ENCODE assay signal across 5 fruit fly cellular contexts in the genomic region with DNA sequence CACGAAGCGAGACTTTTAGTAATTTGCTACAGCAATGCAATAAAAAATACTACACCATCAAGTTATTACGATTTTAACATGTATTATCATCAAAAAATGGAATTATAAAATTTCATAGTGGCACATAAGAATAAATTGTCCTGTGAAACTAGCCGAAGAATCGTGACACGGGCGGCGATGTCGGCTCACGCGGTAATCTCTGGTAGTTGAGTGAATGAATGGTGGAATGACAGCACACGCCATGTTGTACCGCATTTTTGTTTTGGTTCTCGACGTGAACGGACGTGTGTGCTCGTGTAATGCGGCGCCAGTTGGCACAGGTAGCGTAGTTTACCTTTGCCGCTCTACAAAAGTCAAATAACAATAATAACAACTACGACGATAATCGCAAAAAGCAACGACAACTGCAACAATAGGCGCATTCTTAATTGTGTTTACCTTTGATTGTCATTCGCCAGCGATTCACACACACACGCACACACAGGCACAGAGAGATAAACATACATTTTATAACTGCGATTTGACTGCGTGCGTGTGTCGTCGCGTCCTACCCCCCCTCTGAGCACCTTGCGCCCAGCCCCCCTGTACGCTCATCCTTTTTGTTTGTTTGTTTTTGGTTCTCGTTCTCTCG.
TF ChIP-seq lines count a peak whose summit lies in the region.

A gene (plus strand): TSS at position 254 of the 631 bp plus-strand sequence.

- TF ChIP-seq CTCF in whole organism, embryonic (GFP tag; optimal IDR thresholded peaks at IDR 0.05; lab: Kevin White, UChicago) = no peak

TF ChIP-seq in whole organism, adult, 20 proteins besides CTCF, POLR2A, EP300 and RAD21 (continues in another document):
- TF ChIP-seq tj (GFP tag; optimal IDR thresholded peaks at IDR 0.05; lab: Kevin White, UChicago) (peak; percentile 67), bab1 (GFP tag; optimal IDR thresholded peaks at IDR 0.05; lab: Kevin White, UChicago) (peak; percentile 84), ovo (GFP tag; optimal IDR thresholded peaks at IDR 0.05; lab: Kevin White, UChicago) (peak; percentile 57), Mnt (GFP tag; optimal IDR thresholded peaks at IDR 0.05; lab: Kevin White, UChicago) (peak; percentile 92), toe (GFP tag; optimal IDR thresholded peaks at IDR 0.05; lab: Kevin White, UChicago) (peak; percentile 35), kay (GFP tag; lab: Kevin White, UChicago; ENCODE audit: borderline replicate concordance) (no peak), cic (GFP tag; optimal IDR thresholded peaks at IDR 0.05; lab: Kevin White, UChicago) (peak; percentile 98), CG5204 (GFP tag; optimal IDR thresholded peaks at IDR 0.05; lab: Kevin White, UChicago) (peak; percentile 47), CG12768 (GFP tag; optimal IDR thresholded peaks at IDR 0.05; lab: Kevin White, UChicago) (peak; percentile 48), Clk (GFP tag; optimal IDR thresholded peaks at IDR 0.05; lab: Kevin White, UChicago) (no peak), CG33017 (tag; optimal IDR thresholded peaks at IDR 0.05; lab: Kevin White, UChicago) (peak; percentile 54), Hr96 (GFP tag; optimal IDR thresholded peaks at IDR 0.05; lab: Kevin White, UChicago) (peak; percentile 84), cnc (optimal IDR thresholded peaks at IDR 0.05; lab: Kevin White, UChicago) (no peak), CG7101 (tag; optimal IDR thresholded peaks at IDR 0.05; lab: Kevin White, UChicago) (peak; percentile 78), pad (GFP tag; optimal IDR thresholded peaks at IDR 0.05; lab: Kevin White, UChicago) (peak; percentile 50), CG14711 (tag; optimal IDR thresholded peaks at IDR 0.05; lab: Kevin White, UChicago) (peak; percentile 70)

TF ChIP-seq in whole organism, embryonic, 481 proteins besides CTCF, POLR2A, EP300 and RAD21 (continues in another document):
- TF ChIP-seq tin (GFP tag; optimal IDR thresholded peaks at IDR 0.05; lab: Kevin White, UChicago) (no peak), CG3838 (GFP tag; optimal IDR thresholded peaks at IDR 0.05; lab: Kevin White, UChicago) (no peak), CG10959 (GFP tag; IDR thresholded peaks at IDR 0.05; lab: Robert Waterston, UW) (no peak), Hsf (GFP tag; optimal IDR thresholded peaks at IDR 0.05; lab: Kevin White, UChicago) (peak; percentile 26), CG18011 (GFP tag; optimal IDR thresholded peaks at IDR 0.05; lab: Kevin White, UChicago) (peak; percentile 0), CG30431 (GFP tag; optimal IDR thresholded peaks at IDR 0.05; lab: Kevin White, UChicago) (no peak), lilli (GFP tag; optimal IDR thresholded peaks at IDR 0.05; lab: Kevin White, UChicago) (peak; percentile 55), her (GFP tag; optimal IDR thresholded peaks at IDR 0.05; lab: Kevin White, UChicago) (peak; percentile 40), h (optimal IDR thresholded peaks at IDR 0.05; lab: Kevin White, UChicago) (no peak), fu2 (GFP tag; optimal IDR thresholded peaks at IDR 0.05; lab: Kevin White, UChicago) (no peak), lola (GFP tag; optimal IDR thresholded peaks at IDR 0.05; lab: Kevin White, UChicago) (peak in 1 of 3 experiments; percentile 15), esg (GFP tag; conservative IDR thresholded peaks at IDR 0.05; lab: Robert Waterston, UW) (no peak), nmo (GFP tag; optimal IDR thresholded peaks at IDR 0.05; lab: Kevin White, UChicago) (peak; percentile 38), CG10366 (GFP tag; IDR thresholded peaks at IDR 0.05; lab: Robert Waterston, UW) (no peak), Ada2b (GFP tag; IDR thresholded peaks at IDR 0.05; lab: Robert Waterston, UW) (no peak), Mad (GFP tag; optimal IDR thresholded peaks at IDR 0.05; lab: Kevin White, UChicago) (peak; percentile 52), Spps (tag; optimal IDR thresholded peaks at IDR 0.05; lab: Kevin White, UChicago) (peak; percentile 22), CG7928 (GFP tag; optimal IDR thresholded peaks at IDR 0.05; lab: Kevin White, UChicago) (no peak)

TF ChIP-seq in whole organism, prepupa, 60 proteins besides CTCF, POLR2A, EP300 and RAD21 (continues in another document):
- TF ChIP-seq Ets96B (tag; optimal IDR thresholded peaks at IDR 0.05; lab: Kevin White, UChicago) (peak; percentile 37), CG8632 (GFP tag; optimal IDR thresholded peaks at IDR 0.05; lab: Kevin White, UChicago) (peak; percentile 52), achi (GFP tag; optimal IDR thresholded peaks at IDR 0.05; lab: Kevin White, UChicago) (peak; percentile 25), CG6854 (GFP tag; optimal IDR thresholded peaks at IDR 0.05; lab: Kevin White, UChicago) (peak; percentile 55), CG3032 (tag; optimal IDR thresholded peaks at IDR 0.05; lab: Kevin White, UChicago) (peak; percentile 43), CG10669 (GFP tag; optimal IDR thresholded peaks at IDR 0.05; lab: Kevin White, UChicago) (peak; percentile 29), Hr39 (GFP tag; optimal IDR thresholded peaks at IDR 0.05; lab: Kevin White, UChicago) (peak; percentile 5), pdm3 (GFP tag; optimal IDR thresholded peaks at IDR 0.05; lab: Kevin White, UChicago) (peak; percentile 46), esn (GFP tag; optimal IDR thresholded peaks at IDR 0.05; lab: Kevin White, UChicago) (peak; percentile 65), CG11902 (GFP tag; optimal IDR thresholded peaks at IDR 0.05; lab: Kevin White, UChicago) (no peak), vri (GFP tag; optimal IDR thresholded peaks at IDR 0.05; lab: Kevin White, UChicago) (peak; percentile 62), acj6 (GFP tag; optimal IDR thresholded peaks at IDR 0.05; lab: Kevin White, UChicago) (no peak), Gug (GFP tag; IDR thresholded peaks at IDR 0.05; lab: Robert Waterston, UW) (no peak), Met (GFP tag; optimal IDR thresholded peaks at IDR 0.05; lab: Kevin White, UChicago) (peak; percentile 69), topi (GFP tag; optimal IDR thresholded peaks at IDR 0.05; lab: Kevin White, UChicago) (peak; percentile 69), CG6163 (GFP tag; IDR thresholded peaks at IDR 0.05; lab: Robert Waterston, UW) (peak; percentile 54; the same call in 1 of the 3 replicates), CG8319 (GFP tag; optimal IDR thresholded peaks at IDR 0.05; lab: Kevin White, UChicago) (no peak), CG4318 (GFP tag; optimal IDR thresholded peaks at IDR 0.05; lab: Kevin White, UChicago) (no peak)

TF ChIP-seq in whole organism, pupa, 21 proteins besides CTCF, POLR2A, EP300 and RAD21 (continues in another document):
- peak; percentile 24 for TF ChIP-seq CG9948 (tag; optimal IDR thresholded peaks at IDR 0.05; lab: Kevin White, UChicago)
- TF ChIP-seq CG14655 (GFP tag; optimal IDR thresholded peaks at IDR 0.05; lab: Kevin White, UChicago) = peak; percentile 41
- no peak for TF ChIP-seq D1 (tag; optimal IDR thresholded peaks at IDR 0.05; lab: Kevin White, UChicago)
- TF ChIP-seq Ets98B (GFP tag; IDR thresholded peaks at IDR 0.05; lab: Robert Waterston, UW) = no peak; the same call in 1 of the 2 replicates
- no peak for TF ChIP-seq rn (GFP tag; IDR thresholded peaks at IDR 0.05; lab: Robert Waterston, UW)
- no peak for TF ChIP-seq CG34367 (tag; optimal IDR thresholded peaks at IDR 0.05; lab: Kevin White, UChicago)
- peak; percentile 24 for TF ChIP-seq CG17806 (tag; optimal IDR thresholded peaks at IDR 0.05; lab: Kevin White, UChicago)
- peak; percentile 71 for TF ChIP-seq Pif1B (GFP tag; optimal IDR thresholded peaks at IDR 0.05; lab: Kevin White, UChicago)
- peak; percentile 16 for TF ChIP-seq gl (tag; optimal IDR thresholded peaks at IDR 0.05; lab: Kevin White, UChicago)
- peak; percentile 68 for TF ChIP-seq Pif1A (GFP tag; optimal IDR thresholded peaks at IDR 0.05; lab: Kevin White, UChicago)
- peak; percentile 67 for TF ChIP-seq CG13204 (GFP tag; optimal IDR thresholded peaks at IDR 0.05; lab: Kevin White, UChicago)
- no peak for TF ChIP-seq fd96Ca (GFP tag; IDR thresholded peaks at IDR 0.05; lab: Robert Waterston, UW)
- peak; percentile 15 for TF ChIP-seq Snoo (tag; optimal IDR thresholded peaks at IDR 0.05; lab: Kevin White, UChicago)
- peak; percentile 38; the same call in 1 of the 2 replicates for TF ChIP-seq CG12605 (GFP tag; IDR thresholded peaks at IDR 0.05; lab: Robert Waterston, UW)
- peak; percentile 44 for TF ChIP-seq CG15710 (tag; optimal IDR thresholded peaks at IDR 0.05; lab: Kevin White, UChicago)
- no peak for TF ChIP-seq CG10348 (GFP tag; IDR thresholded peaks at IDR 0.05; lab: Robert Waterston, UW)
- TF ChIP-seq CG8301 (tag; optimal IDR thresholded peaks at IDR 0.05; lab: Kevin White, UChicago) = peak; percentile 43
- TF ChIP-seq CG32121 (GFP tag; IDR thresholded peaks at IDR 0.05; lab: Robert Waterston, UW) = no peak; the same call in 1 of the 2 replicates
- TF ChIP-seq EcR (GFP tag; optimal IDR thresholded peaks at IDR 0.05; lab: Kevin White, UChicago) = peak; percentile 54

TF ChIP-seq in whole organism, wandering third instar larva, 38 proteins besides CTCF, POLR2A, EP300 and RAD21 (continues in another document):
- TF ChIP-seq CG9705 (GFP tag; optimal IDR thresholded peaks at IDR 0.05; lab: Kevin White, UChicago) (peak; percentile 17), Vsx2 (GFP tag; optimal IDR thresholded peaks at IDR 0.05; lab: Kevin White, UChicago; ENCODE audit: partially characterized antibody) (no peak), Dif (GFP tag; optimal IDR thresholded peaks at IDR 0.05; lab: Kevin White, UChicago; ENCODE audit: partially characterized antibody) (no peak), woc (GFP tag; optimal IDR thresholded peaks at IDR 0.05; lab: Kevin White, UChicago) (peak; percentile 93), Dfd (GFP tag; optimal IDR thresholded peaks at IDR 0.05; lab: Kevin White, UChicago) (no peak), br (GFP tag; optimal IDR thresholded peaks at IDR 0.05; lab: Kevin White, UChicago) (peak; percentile 57), psq (GFP tag; optimal IDR thresholded peaks at IDR 0.05; lab: Kevin White, UChicago) (peak; percentile 69), N (GFP tag; optimal IDR thresholded peaks at IDR 0.05; lab: Kevin White, UChicago) (no peak), HLH106 (tag; optimal IDR thresholded peaks at IDR 0.05; lab: Kevin White, UChicago) (peak; percentile 50), sage (GFP tag; optimal IDR thresholded peaks at IDR 0.05; lab: Kevin White, UChicago) (peak; percentile 21), fru (GFP tag; optimal IDR thresholded peaks at IDR 0.05; lab: Kevin White, UChicago) (peak; percentile 100), tai (GFP tag; optimal IDR thresholded peaks at IDR 0.05; lab: Kevin White, UChicago) (no peak), dmrt93B (GFP tag; optimal IDR thresholded peaks at IDR 0.05; lab: Kevin White, UChicago) (peak; percentile 3), h (GFP tag; optimal IDR thresholded peaks at IDR 0.05; lab: Kevin White, UChicago) (peak; percentile 66), Jra (GFP tag; optimal IDR thresholded peaks at IDR 0.05; lab: Kevin White, UChicago) (no peak), Abd-B (GFP tag; optimal IDR thresholded peaks at IDR 0.05; lab: Kevin White, UChicago) (no peak), OdsH (GFP tag; optimal IDR thresholded peaks at IDR 0.05; lab: Kevin White, UChicago) (peak; percentile 40), CrebA (GFP tag; optimal IDR thresholded peaks at IDR 0.05; lab: Kevin White, UChicago; ENCODE audit: borderline replicate concordance) (no peak), GATAd (GFP tag; optimal IDR thresholded peaks at IDR 0.05; lab: Kevin White, UChicago) (no peak), Sp1 (GFP tag; optimal IDR thresholded peaks at IDR 0.05; lab: Kevin White, UChicago) (peak; percentile 73)
